Fruit fly (Drosophila melanogaster): ENCODE measurements around the gene CG42376.

The CG42376 gene

DNA sequence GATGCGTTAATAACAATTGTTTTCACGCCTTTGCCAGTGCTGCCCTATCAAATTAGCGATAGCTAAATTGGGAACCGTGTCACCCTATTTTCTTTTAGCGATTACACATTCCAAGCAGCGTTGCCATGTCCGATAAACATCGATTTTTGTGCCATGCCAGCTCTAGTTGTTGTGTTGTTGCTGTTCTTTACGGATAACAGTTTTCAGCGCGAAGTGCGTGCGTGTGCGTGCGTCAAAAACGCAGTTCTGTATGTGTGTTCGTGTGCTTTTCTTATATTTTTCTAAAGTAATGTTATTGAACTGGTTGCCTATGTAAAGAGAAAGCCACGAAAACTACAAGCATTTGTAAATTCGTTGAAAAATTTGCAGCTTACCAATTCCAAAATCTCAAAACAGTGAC is 8.9 kb upstream of the CG42376 start, which contains the start of the genes CG3038 and G9a (continued):
- TF ChIP-seq CG17829 (tag; optimal IDR thresholded peaks at IDR 0.05) (peak; percentile 63), cg (GFP tag; optimal IDR thresholded peaks at IDR 0.05) (peak; percentile 90), CG12155 (GFP tag; optimal IDR thresholded peaks at IDR 0.05) (peak; percentile 34), kah (GFP tag; optimal IDR thresholded peaks at IDR 0.05) (peak; percentile 10), CG9876 (GFP tag; optimal IDR thresholded peaks at IDR 0.05) (peak; percentile 37), CG13424 (tag; optimal IDR thresholded peaks at IDR 0.05) (peak; percentile 17), Stat92E (GFP tag; optimal IDR thresholded peaks at IDR 0.05) (peak in 1 of 3 experiments; percentile 77), Nf-YB (GFP tag; optimal IDR thresholded peaks at IDR 0.05) (peak; percentile 26), phol (tag; optimal IDR thresholded peaks at IDR 0.05) (peak; percentile 75), CG16815 (GFP tag; optimal IDR thresholded peaks at IDR 0.05) (no peak), CG14441 (GFP tag; IDR thresholded peaks at IDR 0.05) (no peak), CG17359 (tag; optimal IDR thresholded peaks at IDR 0.05) (peak; percentile 17), pros (GFP tag; optimal IDR thresholded peaks at IDR 0.05) (peak; percentile 1), ro (GFP tag; IDR thresholded peaks at IDR 0.05) (no peak), shn (GFP tag; optimal IDR thresholded peaks at IDR 0.05) (peak; percentile 13), salm (tag; optimal IDR thresholded peaks at IDR 0.05) (peak; percentile 28), sisA (GFP tag; IDR thresholded peaks at IDR 0.05) (no peak), jing (GFP tag; optimal IDR thresholded peaks at IDR 0.05) (no peak), CG9609 (GFP tag; optimal IDR thresholded peaks at IDR 0.05) (peak; percentile 9), gro (GFP tag; optimal IDR thresholded peaks at IDR 0.05) (peak; percentile 24), CG13123 (GFP tag; optimal IDR thresholded peaks at IDR 0.05) (no peak), CG4730 (GFP tag; IDR thresholded peaks at IDR 0.05) (no peak), Lhr (GFP tag; optimal IDR thresholded peaks at IDR 0.05) (peak; percentile 93), gsb-n (tag; optimal IDR thresholded peaks at IDR 0.05) (peak; percentile 53), Spps (tag; optimal IDR thresholded peaks at IDR 0.05) (no peak), Hr51 (GFP tag; optimal IDR thresholded peaks at IDR 0.05) (peak in 1 of 2 experiments; percentile 19), B-H2 (GFP tag; optimal IDR thresholded peaks at IDR 0.05) (peak; percentile 48), CG7928 (GFP tag; optimal IDR thresholded peaks at IDR 0.05) (no peak), Ets65A (GFP tag) (peak; percentile 86), CG8089 (GFP tag; optimal IDR thresholded peaks at IDR 0.05) (peak; percentile 30), CrebB (tag; optimal IDR thresholded peaks at IDR 0.05) (peak; percentile 22), CG16863 (GFP tag; optimal IDR thresholded peaks at IDR 0.05) (no peak), Eip74EF (GFP tag; optimal IDR thresholded peaks at IDR 0.05) (peak in 1 of 2 experiments; percentile 44), Chrac-16 (GFP tag; optimal IDR thresholded peaks at IDR 0.05) (peak; percentile 23), CG2120 (GFP tag; optimal IDR thresholded peaks at IDR 0.05) (peak; percentile 47), CG1529 (GFP tag; optimal IDR thresholded peaks at IDR 0.05) (peak; percentile 22), Jarid2 (GFP tag; optimal IDR thresholded peaks at IDR 0.05) (peak; percentile 79), bab2 (GFP tag; optimal IDR thresholded peaks at IDR 0.05) (peak; percentile 9), Dp (GFP tag; optimal IDR thresholded peaks at IDR 0.05) (peak; percentile 57), exex (tag; optimal IDR thresholded peaks at IDR 0.05) (peak; percentile 5), HmgZ (tag; optimal IDR thresholded peaks at IDR 0.05) (peak; percentile 87), lilli (GFP tag; optimal IDR thresholded peaks at IDR 0.05) (peak; percentile 51), dmrt99B (tag; optimal IDR thresholded peaks at IDR 0.05) (no peak), CG6654 (GFP tag; optimal IDR thresholded peaks at IDR 0.05) (no peak), chif (GFP tag; optimal IDR thresholded peaks at IDR 0.05) (peak in 1 of 2 experiments; percentile 21), maf-S (GFP tag; optimal IDR thresholded peaks at IDR 0.05) (peak; percentile 26), amos (GFP tag; IDR thresholded peaks at IDR 0.05; ENCODE audit: partially characterized antibody) (no peak), slou (GFP tag; optimal IDR thresholded peaks at IDR 0.05) (no peak), CG12219 (GFP tag; optimal IDR thresholded peaks at IDR 0.05) (no peak), CG5180 (GFP tag; optimal IDR thresholded peaks at IDR 0.05) (no peak)

Measured in whole organism, embryonic.